Fruit fly (Drosophila melanogaster): ENCODE results near the gene CG42846.

CG42846 gene

dm6 chr3L:184251-184650 lies 47.2 kb downstream of the CG42846 start, which contains the start of the genes CG34140, Mkp and Mtch (continued):
- peak; percentile 92 for TF ChIP-seq trem (tag; optimal IDR thresholded peaks at IDR 0.05)
- peak; percentile 54 for TF ChIP-seq BtbVII (GFP tag; optimal IDR thresholded peaks at IDR 0.05)
- TF ChIP-seq CG1647 (GFP tag; optimal IDR thresholded peaks at IDR 0.05) = peak; percentile 83
- TF ChIP-seq CG7357 (GFP tag; IDR thresholded peaks at IDR 0.05) = 0 out of 3 replicates have a peak, but pooled peaks have one; percentile 31
- peak; percentile 73 for TF ChIP-seq Ada2b (GFP tag; IDR thresholded peaks at IDR 0.05)
- TF ChIP-seq sob (GFP tag; IDR thresholded peaks at IDR 0.05) = peak; percentile 84
- TF ChIP-seq CG16815 (GFP tag; optimal IDR thresholded peaks at IDR 0.05) = peak; percentile 72
- no peak for TF ChIP-seq Sox100B (GFP tag; optimal IDR thresholded peaks at IDR 0.05)
- no peak for TF ChIP-seq CG6813 (GFP tag; optimal IDR thresholded peaks at IDR 0.05)
- TF ChIP-seq schlank (tag; optimal IDR thresholded peaks at IDR 0.05) = no peak
- peak; percentile 82 for TF ChIP-seq NC2β (GFP tag; optimal IDR thresholded peaks at IDR 0.05)
- peak; percentile 85 for TF ChIP-seq Hr3 (GFP tag; optimal IDR thresholded peaks at IDR 0.05)
- TF ChIP-seq Tbp (GFP tag; optimal IDR thresholded peaks at IDR 0.05) = no peak
- TF ChIP-seq wor (GFP tag; IDR thresholded peaks at IDR 0.05) = peak; percentile 57
- TF ChIP-seq CG8944 (GFP tag; optimal IDR thresholded peaks at IDR 0.05) = peak; percentile 89
- TF ChIP-seq ssp (GFP tag; IDR thresholded peaks at IDR 0.05) = peak; percentile 71
- TF ChIP-seq ind (GFP tag; optimal IDR thresholded peaks at IDR 0.05) = peak; percentile 91
- no peak for TF ChIP-seq HLHmδ (GFP tag; optimal IDR thresholded peaks at IDR 0.05)
- peak; percentile 63; the same call in 1 of the 3 replicates for TF ChIP-seq CG6175 (GFP tag; IDR thresholded peaks at IDR 0.05)
- TF ChIP-seq CG5245 (GFP tag; optimal IDR thresholded peaks at IDR 0.05) = peak; percentile 69
- TF ChIP-seq Myb (GFP tag; optimal IDR thresholded peaks at IDR 0.05) = peak; percentile 72
- TF ChIP-seq CG12104 (GFP tag; optimal IDR thresholded peaks at IDR 0.05) = peak; percentile 83
- peak; percentile 88 for TF ChIP-seq ERR (GFP tag; optimal IDR thresholded peaks at IDR 0.05)
- TF ChIP-seq gcm (GFP tag; optimal IDR thresholded peaks at IDR 0.05) = no peak
- TF ChIP-seq HLH3B (GFP tag; IDR thresholded peaks at IDR 0.05) = peak; percentile 82
- peak; percentile 54 for TF ChIP-seq disco-r (GFP tag; optimal IDR thresholded peaks at IDR 0.05)
- peak; percentile 79 for TF ChIP-seq her (GFP tag; optimal IDR thresholded peaks at IDR 0.05)
- TF ChIP-seq pfk (GFP tag; optimal IDR thresholded peaks at IDR 0.05) = peak; percentile 18
- TF ChIP-seq Lhr (GFP tag; optimal IDR thresholded peaks at IDR 0.05) = no peak
- TF ChIP-seq pan (optimal IDR thresholded peaks at IDR 0.05) = no peak
- TF ChIP-seq pan (GFP tag; optimal IDR thresholded peaks at IDR 0.05 in 1 of 2, IDR thresholded peaks at IDR 0.05 in 1 of 2) = peak in 1 of 2 experiments; percentile 80
- no peak for TF ChIP-seq Nf-YC (tag; optimal IDR thresholded peaks at IDR 0.05)
- TF ChIP-seq bbx (GFP tag; IDR thresholded peaks at IDR 0.05; ENCODE audit: partially characterized antibody) = peak; percentile 85
- peak; percentile 89 for TF ChIP-seq Dbx (GFP tag; IDR thresholded peaks at IDR 0.05)
- TF ChIP-seq usp (GFP tag; optimal IDR thresholded peaks at IDR 0.05) = no peak

Measured in whole organism, embryonic.